Worm (Caenorhabditis elegans): ENCODE results near the gene C09E8.6.
"Not testable (repeated sequence)": the region's sequence is repeated elsewhere in the genome, so short reads cannot be mapped to it uniquely, and the experiment has no call there.

ce11 chrII:593221-593620, 36.9 kb downstream of the C09E8.6 start, which contains the start of gene W08F4.1:
- TF ChIP-seq fos-1 (tag; optimal IDR thresholded peaks at IDR 0.05); nhr-10 (tag; optimal IDR thresholded peaks at IDR 0.05); ama-1 (optimal IDR thresholded peaks at IDR 0.05); Y55F3AM.14 (GFP tag; optimal IDR thresholded peaks at IDR 0.05); alr-1 (tag; optimal IDR thresholded peaks at IDR 0.05); nhr-77 (tag; optimal IDR thresholded peaks at IDR 0.05); F13H6.1 (tag; optimal IDR thresholded peaks at IDR 0.05); mab-5 (tag; optimal IDR thresholded peaks at IDR 0.05); nhr-6 (tag; optimal IDR thresholded peaks at IDR 0.05); blmp-1 (tag; optimal IDR thresholded peaks at IDR 0.05; ENCODE audit: insufficient read depth); lin-11 (tag; optimal IDR thresholded peaks at IDR 0.05); elt-3 (tag; optimal IDR thresholded peaks at IDR 0.05): not testable (repeated sequence)
